Fruit fly (Drosophila melanogaster) whole organism: ENCODE data around the gene Csas.

Source experiments
- CG8478 ChIP-seq: fragments of >200 bp; optimal IDR thresholded peaks from 2 replicates; lab custom pipeline; 2018; ENCODE audit warnings: inconsistent platforms
- Dll ChIP-seq: fragments of >200 bp; optimal IDR thresholded peaks from 2 replicates; lab custom pipeline; 2017
- EcR ChIP-seq, 2 experiments: fragments of >200 bp; optimal IDR thresholded peaks; 2 replicates each; lab custom pipeline; 2017; ENCODE audit warnings: missing biosample characterization in 2 of 2, missing genetic modification characterization in 2 of 2, missing genetic modification reagents in 2 of 2
- pan ChIP-seq: fragments of >200 bp; optimal IDR thresholded peaks from 2 replicates; lab custom pipeline; 2017
- psq ChIP-seq: fragments of >200 bp; optimal IDR thresholded peaks from 2 replicates; lab custom pipeline; 2017
- usp ChIP-seq: fragments of >200 bp; optimal IDR thresholded peaks from 2 replicates; lab custom pipeline; 2017; ENCODE audit warnings: missing biosample characterization, missing genetic modification characterization, mixed read lengths

DNA sequence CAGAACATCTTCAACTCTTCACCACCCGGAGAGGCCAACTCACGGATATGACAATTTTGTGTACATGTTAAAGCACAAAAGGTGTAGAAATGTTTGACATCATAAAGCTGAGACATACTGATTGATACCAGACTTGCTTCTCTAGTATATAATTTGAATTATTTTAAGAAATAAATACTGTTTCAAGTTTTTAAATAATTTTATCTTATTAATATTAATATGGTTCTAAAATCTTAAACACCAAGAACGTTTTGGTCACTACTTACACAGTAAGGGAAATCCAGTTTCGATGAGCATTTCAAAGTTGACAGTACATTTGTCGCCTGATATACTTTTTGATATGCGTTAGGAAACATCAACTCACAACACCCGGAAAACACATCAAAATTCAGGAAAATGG, 3.0 kb downstream of the Csas start, which contains the start of the genes hale and schuy:
- TF ChIP-seq pan (lab: Kevin White, UChicago) (no peak), CG8478 (lab: Kevin White, UChicago) (no peak), psq (lab: Kevin White, UChicago) (no peak), EcR (GFP tag; optimal IDR thresholded peaks at IDR 0.05; lab: Kevin White, UChicago) (no peak), usp (GFP tag; lab: Kevin White, UChicago) (no peak), Dll (lab: Kevin White, UChicago) (no peak)
